Worm (Caenorhabditis elegans) whole organism, late embryonic: ENCODE data around the gene aaim-1.

Experiments
- ahr-1 ChIP-seq: sonication (generic microtip); optimal IDR thresholded peaks from 2 replicates; lab custom pipeline; 2016; ENCODE audit warnings: missing genetic modification characterization, missing compliant biosample characterization
- gmeb-2 ChIP-seq: sonication (generic microtip); optimal IDR thresholded peaks from 2 replicates; lab custom pipeline; 2016; ENCODE audit warnings: missing genetic modification characterization, inconsistent platforms, missing compliant biosample characterization
- pha-4 ChIP-seq: fragments of 150-350 bp; optimal IDR thresholded peaks from 2 replicates; lab custom pipeline; 2018; ENCODE audit warnings: missing biosample characterization, missing genetic modification reagents, missing genetic modification characterization
- ref-2 ChIP-seq: sonication (generic microtip); optimal IDR thresholded peaks from 2 replicates; lab custom pipeline; 2016; ENCODE audit warnings: missing genetic modification characterization, missing compliant biosample characterization
- unc-55 ChIP-seq: sonication (generic microtip); optimal IDR thresholded peaks from 2 replicates; lab custom pipeline; 2017; ENCODE audit warnings: missing biosample characterization, missing genetic modification reagents, missing genetic modification characterization

DNA sequence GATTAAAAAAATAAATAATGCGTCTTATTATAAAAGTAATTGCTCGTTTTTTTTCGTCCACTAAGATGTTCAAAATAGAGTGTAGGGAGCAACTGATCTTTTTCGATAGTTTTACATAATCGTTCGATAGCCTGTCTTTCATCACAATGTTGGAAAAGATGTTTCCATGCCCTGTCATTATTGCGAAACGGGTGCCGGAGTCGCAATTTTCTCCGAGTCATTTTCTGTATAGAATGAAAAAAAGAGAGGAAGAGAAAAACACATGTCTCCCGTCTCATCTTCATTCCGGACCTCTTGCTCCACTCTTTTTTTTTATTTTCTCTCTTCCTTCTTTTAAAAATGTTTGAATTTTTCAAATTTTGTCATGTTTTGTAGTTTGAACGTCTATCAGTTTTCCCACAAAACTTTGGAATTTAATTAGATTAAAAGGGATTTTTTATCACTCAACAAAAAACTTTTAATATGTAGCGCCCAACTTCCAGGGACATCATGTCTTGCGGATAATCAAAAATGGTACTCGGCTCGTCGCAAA is 9.4 kb downstream of the aaim-1 start, which contains the start of gene svh-2:
- TF ChIP-seq unc-55 (GFP tag; lab: Kevin White, UChicago) = no peak
- TF ChIP-seq ahr-1 (tag; lab: Kevin White, UChicago) = no peak
- no peak for TF ChIP-seq ref-2
- TF ChIP-seq pha-4 = no peak
- no peak for TF ChIP-seq gmeb-2 (tag; lab: Kevin White, UChicago)
